Fruit fly (Drosophila melanogaster): ENCODE results near the gene INPP5E.

The INPP5E gene

dm6 chr3L:12319782-12320181 lies 42.3 kb downstream of the INPP5E start:
- TF ChIP-seq Hey (tag; optimal IDR thresholded peaks at IDR 0.05) (peak; percentile 69), fd102C (GFP tag; optimal IDR thresholded peaks at IDR 0.05) (no peak), CG9727 (GFP tag; optimal IDR thresholded peaks at IDR 0.05) (no peak), oc (tag; optimal IDR thresholded peaks at IDR 0.05) (peak; percentile 39), CG9609 (GFP tag; optimal IDR thresholded peaks at IDR 0.05) (no peak), pnt (GFP tag; optimal IDR thresholded peaks at IDR 0.05) (no peak), Hmx (GFP tag; optimal IDR thresholded peaks at IDR 0.05) (no peak), eve (GFP tag; optimal IDR thresholded peaks at IDR 0.05) (no peak), fd64A (GFP tag; optimal IDR thresholded peaks at IDR 0.05) (no peak), CG12942 (GFP tag; optimal IDR thresholded peaks at IDR 0.05) (no peak), tll (GFP tag; optimal IDR thresholded peaks at IDR 0.05) (peak in 1 of 2 experiments; percentile 65), CG12299 (tag; optimal IDR thresholded peaks at IDR 0.05) (no peak)

dm6 chr3L:12328781-12329282 lies 51.4 kb downstream of the INPP5E start, which contains the start of gene Lmx1a:
Lmx1a (plus strand) TSS chr3L:12329232.
- no peak for TF ChIP-seq hkb (optimal IDR thresholded peaks at IDR 0.05)
- TF ChIP-seq hkb (GFP tag; IDR thresholded peaks at IDR 0.05) = no peak
- no peak for TF ChIP-seq ftz-f1 (GFP tag; optimal IDR thresholded peaks at IDR 0.05)
- TF ChIP-seq trem (tag; optimal IDR thresholded peaks at IDR 0.05) = no peak
- no peak for TF ChIP-seq CG14050 (GFP tag; IDR thresholded peaks at IDR 0.05)
- no peak for TF ChIP-seq dimm (GFP tag; IDR thresholded peaks at IDR 0.05)
- peak; percentile 93 for TF ChIP-seq Nf-YC (tag; optimal IDR thresholded peaks at IDR 0.05)
- TF ChIP-seq oc (tag; optimal IDR thresholded peaks at IDR 0.05) = no peak
- no peak for TF ChIP-seq CG8359 (GFP tag; optimal IDR thresholded peaks at IDR 0.05; ENCODE audit: borderline replicate concordance)
- no peak for TF ChIP-seq Rx (GFP tag; IDR thresholded peaks at IDR 0.05)
- no peak for TF ChIP-seq Sin3A (optimal IDR thresholded peaks at IDR 0.05)
- TF ChIP-seq CG11504 (tag; optimal IDR thresholded peaks at IDR 0.05) = no peak
- TF ChIP-seq Nf-YB (GFP tag; optimal IDR thresholded peaks at IDR 0.05) = peak; percentile 96
- no peak for TF ChIP-seq scrt (GFP tag; optimal IDR thresholded peaks at IDR 0.05)
- peak; percentile 82 for TF ChIP-seq crol (GFP tag; IDR thresholded peaks at IDR 0.05)
- no peak for TF ChIP-seq ato (GFP tag; IDR thresholded peaks at IDR 0.05; ENCODE audit: partially characterized antibody)
- 0 out of 2 replicates have a peak, but pooled peaks have one; percentile 16 for TF ChIP-seq hbn (GFP tag; IDR thresholded peaks at IDR 0.05; ENCODE audit: partially characterized antibody)
- TF ChIP-seq sim (GFP tag; IDR thresholded peaks at IDR 0.05) = no peak
- no peak for TF ChIP-seq CG8281 (tag; optimal IDR thresholded peaks at IDR 0.05)
- no peak for TF ChIP-seq CG3847 (GFP tag; IDR thresholded peaks at IDR 0.05)
- TF ChIP-seq chif (GFP tag; optimal IDR thresholded peaks at IDR 0.05) = no peak
- no peak for TF ChIP-seq CkIIα-i1 (GFP tag; IDR thresholded peaks at IDR 0.05)
- no peak for TF ChIP-seq NC2α (GFP tag; optimal IDR thresholded peaks at IDR 0.05)
- no peak for TF ChIP-seq B-H1 (GFP tag; IDR thresholded peaks at IDR 0.05)
- TF ChIP-seq ash1 (GFP tag; optimal IDR thresholded peaks at IDR 0.05) = no peak
- TF ChIP-seq PHDP (tag; optimal IDR thresholded peaks at IDR 0.05) = no peak
- TF ChIP-seq hb (GFP tag; IDR thresholded peaks at IDR 0.05; ENCODE audit: partially characterized antibody) = no peak
- peak; percentile 88 for TF ChIP-seq ewg (GFP tag; optimal IDR thresholded peaks at IDR 0.05)
- TF ChIP-seq salm (tag; optimal IDR thresholded peaks at IDR 0.05) = no peak
- TF ChIP-seq cg (GFP tag; optimal IDR thresholded peaks at IDR 0.05) = no peak
- TF ChIP-seq Eip74EF (GFP tag; optimal IDR thresholded peaks at IDR 0.05) = no peak
- TF ChIP-seq CG8478 (optimal IDR thresholded peaks at IDR 0.05) = no peak
- TF ChIP-seq Taf1 (GFP tag; IDR thresholded peaks at IDR 0.05) = no peak
- TF ChIP-seq CG4360 (GFP tag; IDR thresholded peaks at IDR 0.05) = peak; percentile 73
- TF ChIP-seq pita (GFP tag; optimal IDR thresholded peaks at IDR 0.05) = no peak
- peak; percentile 88 for TF ChIP-seq seq (GFP tag; IDR thresholded peaks at IDR 0.05)
- no peak for TF ChIP-seq CG15073 (GFP tag; optimal IDR thresholded peaks at IDR 0.05)
- TF ChIP-seq Gug (GFP tag; IDR thresholded peaks at IDR 0.05) = no peak
- 0 out of 4 replicates have a peak, but pooled peaks have one; percentile 15 for TF ChIP-seq Dll (GFP tag; IDR thresholded peaks at IDR 0.05; ENCODE audit: partially characterized antibody)
- TF ChIP-seq chn (GFP tag; optimal IDR thresholded peaks at IDR 0.05) = no peak

Measured in whole organism, embryonic.